Worm (Caenorhabditis elegans): ENCODE measurements around the gene nhr-104.

- no peak for TF ChIP-seq unc-39 (tag; optimal IDR thresholded peaks at IDR 0.05)
- TF ChIP-seq blmp-1 (tag; optimal IDR thresholded peaks at IDR 0.05; ENCODE audit: insufficient read depth) = no peak
- TF ChIP-seq aly-2 (tag; optimal IDR thresholded peaks at IDR 0.05) = no peak
- no peak for TF ChIP-seq unc-62 (GFP tag; optimal IDR thresholded peaks at IDR 0.05)
- TF ChIP-seq ceh-82 (tag; optimal IDR thresholded peaks at IDR 0.05) = no peak
- no peak for TF ChIP-seq R02D3.7 (tag; optimal IDR thresholded peaks at IDR 0.05)
Measured at ce11 chrIV:4814185-4814584, 25.7 kb upstream of the nhr-104 start, which contains the start of gene srw-94.

Measured in whole organism, L2 larva.